Worm (Caenorhabditis elegans) whole organism, young adult: ENCODE data around the gene F47D12.6.

ENCODE experiments used
- B0336.3 ChIP-seq: fragments of 200-800 bp; sonication (Bioruptor generic); IDR thresholded peaks from 2 replicates; pipeline ENCODE4 v1.3.6; 2022; ENCODE audit warnings: missing genetic modification characterization, missing compliant biosample characterization
- F22D6.2 ChIP-seq: sonication (generic microtip); optimal IDR thresholded peaks from 2 replicates; lab custom pipeline; 2016; ENCODE audit warnings: mild to moderate bottlenecking, missing genetic modification characterization, missing compliant biosample characterization
- F23B12.7 ChIP-seq: sonication (generic microtip); optimal IDR thresholded peaks from 2 replicates; lab custom pipeline; 2017; ENCODE audit warnings: missing genetic modification characterization, mild to moderate bottlenecking, missing compliant biosample characterization, antibody characterized with exemption, moderate library complexity; ENCODE audit not compliant: insufficient read depth
- F33H1.4 ChIP-seq: fragments of 200-800 bp; sonication (Bioruptor generic); IDR thresholded peaks from 2 replicates; pipeline ENCODE4 v1.3.6; 2022; ENCODE audit warnings: missing genetic modification reagents, missing genetic modification characterization, missing compliant biosample characterization
- F37B4.10 ChIP-seq: fragments of 200-800 bp; sonication (Bioruptor generic); IDR thresholded peaks from 2 replicates; pipeline ENCODE4 v1.3.6; 2022; ENCODE audit warnings: missing genetic modification characterization, missing compliant biosample characterization
- F55B11.4 ChIP-seq: sonication (generic microtip); optimal IDR thresholded peaks from 2 replicates; lab custom pipeline; 2016; ENCODE audit warnings: missing compliant biosample characterization, missing genetic modification characterization, borderline replicate concordance; ENCODE audit not compliant: insufficient read depth
- K11D2.4 ChIP-seq: fragments of 200-800 bp; sonication (Bioruptor generic); IDR thresholded peaks from 2 replicates; pipeline ENCODE4 v1.3.6; 2022; ENCODE audit warnings: missing genetic modification reagents, missing genetic modification characterization, missing compliant biosample characterization
- K12H6.12 ChIP-seq: fragments of 200-800 bp; sonication (Bioruptor generic); optimal IDR thresholded peaks from 2 replicates; lab custom pipeline; 2018; ENCODE audit warnings: mild to moderate bottlenecking, missing genetic modification characterization, missing compliant biosample characterization
- Y53F4B.3 ChIP-seq: fragments of 200-800 bp; sonication (Bioruptor generic); IDR thresholded peaks from 2 replicates; pipeline ENCODE4 v1.3.6; 2022; ENCODE audit warnings: missing genetic modification reagents, missing genetic modification characterization, missing compliant biosample characterization
- Y95B8A.8 ChIP-seq: fragments of 200-800 bp; sonication (Bioruptor generic); IDR thresholded peaks from 2 replicates; pipeline ENCODE4 v1.3.6; 2022; ENCODE audit warnings: missing genetic modification reagents, missing genetic modification characterization, missing compliant biosample characterization
- ZK185.1 ChIP-seq: sonication (generic microtip); optimal IDR thresholded peaks from 2 replicates; lab custom pipeline; 2016; ENCODE audit warnings: mild to moderate bottlenecking, missing genetic modification characterization, missing compliant biosample characterization; ENCODE audit not compliant: poor library complexity, severe bottlenecking
- atf-7 ChIP-seq: sonication (generic microtip); optimal IDR thresholded peaks from 2 replicates; lab custom pipeline; 2017; ENCODE audit warnings: mild to moderate bottlenecking, missing genetic modification characterization, missing compliant biosample characterization
- attf-3 ChIP-seq: fragments of 200-800 bp; sonication (Bioruptor generic); conservative IDR thresholded peaks from 2 replicates; pipeline ENCODE4 v1.3.6; 2022; ENCODE audit warnings: missing genetic modification reagents, missing genetic modification characterization, missing compliant biosample characterization
- cebp-1 ChIP-seq, 2 experiments: fragments of 200-800 bp in 1 of 2; sonication (Bioruptor generic) in 1 of 2; sonication (generic microtip) in 1 of 2; IDR thresholded peaks in 1 of 2; optimal IDR thresholded peaks in 1 of 2; 2 replicates each; pipeline versions ENCODE4 v1.3.6 to Lab custom; 2017 to 2022; ENCODE audit warnings: missing compliant biosample characterization in 2 of 2, missing genetic modification characterization in 2 of 2, mild to moderate bottlenecking in 1 of 2, missing genetic modification reagents in 1 of 2, moderate library complexity in 1 of 2
- ceh-79 ChIP-seq: sonication (generic microtip); optimal IDR thresholded peaks from 2 replicates; lab custom pipeline; 2017; ENCODE audit warnings: mild to moderate bottlenecking, missing genetic modification characterization, missing compliant biosample characterization
- chd-7 ChIP-seq: sonication (generic microtip); optimal IDR thresholded peaks from 2 replicates; lab custom pipeline; 2016; ENCODE audit warnings: mild to moderate bottlenecking, missing genetic modification characterization, moderate library complexity, missing compliant biosample characterization
- dox-1 ChIP-seq: fragments of 200-800 bp; sonication (Bioruptor generic); IDR thresholded peaks from 2 replicates; pipeline ENCODE4 v1.3.6; 2022; ENCODE audit warnings: missing genetic modification reagents, missing genetic modification characterization, missing compliant biosample characterization
- egrh-3 ChIP-seq: fragments of 200-800 bp; sonication (Bioruptor generic); IDR thresholded peaks from 2 replicates; pipeline ENCODE4 v1.3.6; 2022; ENCODE audit warnings: missing genetic modification reagents, missing genetic modification characterization, missing compliant biosample characterization
- fkh-3 ChIP-seq: sonication (generic microtip); optimal IDR thresholded peaks from 2 replicates; lab custom pipeline; 2016; ENCODE audit warnings: mild to moderate bottlenecking, missing genetic modification characterization, missing compliant biosample characterization
- gei-17 ChIP-seq: fragments of 200-800 bp; sonication (Bioruptor generic); optimal IDR thresholded peaks from 2 replicates; lab custom pipeline; 2018; ENCODE audit warnings: mild to moderate bottlenecking, missing genetic modification characterization, missing compliant biosample characterization
- him-1 ChIP-seq: sonication (generic microtip); optimal IDR thresholded peaks from 2 replicates; lab custom pipeline; 2016; ENCODE audit warnings: missing genotype, missing genetic modification reagents, missing genetic modification characterization, missing compliant biosample characterization
- hmg-20 ChIP-seq: fragments of 200-800 bp; sonication (Bioruptor generic); IDR thresholded peaks from 2 replicates; pipeline ENCODE4 v1.3.6; 2022; ENCODE audit warnings: missing genetic modification reagents, missing genetic modification characterization, missing compliant biosample characterization
- hrde-1 ChIP-seq: sonication (generic microtip); optimal IDR thresholded peaks from 2 replicates; lab custom pipeline; 2016; ENCODE audit warnings: missing genetic modification characterization, mild to moderate bottlenecking, missing compliant biosample characterization, moderate library complexity, missing genotype, missing genetic modification reagents, borderline replicate concordance
- let-607 ChIP-seq, 2 experiments: fragments of 200-800 bp in 1 of 2; sonication (Bioruptor generic) in 1 of 2; sonication (generic microtip) in 1 of 2; optimal IDR thresholded peaks; 2 replicates each; lab custom pipeline; 2016 to 2018; ENCODE audit warnings: mild to moderate bottlenecking in 2 of 2, missing compliant biosample characterization in 2 of 2, missing genetic modification characterization in 2 of 2, moderate library complexity in 2 of 2, missing genotype in 1 of 2
- lin-26 ChIP-seq: fragments of 200-800 bp; sonication (Bioruptor generic); IDR thresholded peaks from 2 replicates; pipeline ENCODE4 v1.3.6; 2022; ENCODE audit warnings: missing genetic modification reagents, missing genetic modification characterization, missing compliant biosample characterization
- lin-35 ChIP-seq, 3 experiments: fragments of 150-350 bp in 2 of 3; sonication (generic microtip) in 1 of 3; optimal IDR thresholded peaks; 2 replicates each; lab custom pipeline; 2014 to 2018; ENCODE audit warnings: missing biosample characterization in 3 of 3, missing genetic modification characterization in 3 of 3, missing genetic modification reagents in 3 of 3
- lin-40 ChIP-seq: sonication (generic microtip); optimal IDR thresholded peaks from 2 replicates; lab custom pipeline; 2016; ENCODE audit warnings: missing genetic modification characterization, mild to moderate bottlenecking, missing compliant biosample characterization, missing genotype, missing genetic modification reagents
- lsl-1 ChIP-seq: fragments of 200-800 bp; sonication (Bioruptor generic); optimal IDR thresholded peaks from 2 replicates; lab custom pipeline; 2018; ENCODE audit warnings: mild to moderate bottlenecking, missing genetic modification characterization, moderate library complexity, missing compliant biosample characterization
- lsy-27 ChIP-seq: sonication (generic microtip); optimal IDR thresholded peaks from 2 replicates; lab custom pipeline; 2017; ENCODE audit warnings: missing genetic modification characterization, mild to moderate bottlenecking, missing compliant biosample characterization, antibody characterized with exemption, missing genotype, borderline replicate concordance; ENCODE audit not compliant: insufficient read depth
- madf-10 ChIP-seq: sonication (generic microtip); optimal IDR thresholded peaks from 2 replicates; lab custom pipeline; 2016; ENCODE audit warnings: mild to moderate bottlenecking, missing genetic modification characterization, missing compliant biosample characterization
- mcd-1 ChIP-seq: fragments of 200-800 bp; sonication (Bioruptor generic); IDR thresholded peaks from 2 replicates; pipeline ENCODE4 v1.3.6; 2022; ENCODE audit warnings: missing genetic modification reagents, missing genetic modification characterization, missing compliant biosample characterization
- mel-28 ChIP-seq: sonication (generic microtip); optimal IDR thresholded peaks from 2 replicates; lab custom pipeline; 2016; ENCODE audit warnings: borderline replicate concordance, mild to moderate bottlenecking, missing genetic modification characterization, missing compliant biosample characterization
- nfyb-1 ChIP-seq: fragments of 200-800 bp; sonication (Bioruptor generic); IDR thresholded peaks from 2 replicates; pipeline ENCODE4 v1.3.6; 2022; ENCODE audit warnings: missing genetic modification reagents, missing genetic modification characterization, missing compliant biosample characterization
- nhr-179 ChIP-seq: sonication (generic microtip); optimal IDR thresholded peaks from 2 replicates; lab custom pipeline; 2016; ENCODE audit warnings: mild to moderate bottlenecking, missing genetic modification characterization, missing compliant biosample characterization
- nhr-80 ChIP-seq: sonication (generic microtip); optimal IDR thresholded peaks from 2 replicates; lab custom pipeline; 2016; ENCODE audit warnings: missing genetic modification characterization, missing compliant biosample characterization
- nhr-90 ChIP-seq: sonication (generic microtip); optimal IDR thresholded peaks from 2 replicates; lab custom pipeline; 2016; ENCODE audit warnings: missing genotype, mild to moderate bottlenecking, missing genetic modification characterization, missing compliant biosample characterization
- pbrm-1 ChIP-seq: fragments of 200-800 bp; sonication (Bioruptor generic); IDR thresholded peaks from 2 replicates; pipeline ENCODE4 v1.3.6; 2022; ENCODE audit warnings: missing genetic modification reagents, missing genetic modification characterization, missing compliant biosample characterization
- pha-4 ChIP-seq: fragments of 150-350 bp; sonication (generic microtip); optimal IDR thresholded peaks from 2 replicates; lab custom pipeline; 2014; ENCODE audit warnings: missing biosample characterization, missing genetic modification reagents, missing genetic modification characterization
- rcor-1 ChIP-seq: fragments of 200-800 bp; sonication (Bioruptor generic); IDR thresholded peaks from 2 replicates; pipeline ENCODE4 v1.3.6; 2022; ENCODE audit warnings: missing genetic modification reagents, missing genetic modification characterization, missing compliant biosample characterization
- rec-8 ChIP-seq, 2 experiments: sonication (generic microtip); optimal IDR thresholded peaks; 2 replicates each; lab custom pipeline; 2016; ENCODE audit warnings: mild to moderate bottlenecking in 2 of 2, missing genetic modification characterization in 2 of 2, missing genetic modification reagents in 2 of 2, missing genotype in 2 of 2, missing biosample characterization in 1 of 2, missing compliant biosample characterization in 1 of 2, moderate library complexity in 1 of 2
- repo-1 ChIP-seq: sonication (generic microtip); optimal IDR thresholded peaks from 2 replicates; lab custom pipeline; 2017; ENCODE audit warnings: mild to moderate bottlenecking, missing genetic modification characterization, missing compliant biosample characterization
- sea-2 ChIP-seq: fragments of 200-800 bp; sonication (Bioruptor generic); IDR thresholded peaks from 2 replicates; pipeline ENCODE4 v1.3.6; 2022; ENCODE audit warnings: missing genetic modification characterization, missing compliant biosample characterization
- snpc-3.4 ChIP-seq: sonication (generic microtip); optimal IDR thresholded peaks from 2 replicates; lab custom pipeline; 2017; ENCODE audit warnings: missing genetic modification characterization, mild to moderate bottlenecking, missing compliant biosample characterization, antibody characterized with exemption, moderate library complexity, missing genotype, missing genetic modification reagents
- zim-3 ChIP-seq: sonication (generic microtip); optimal IDR thresholded peaks from 2 replicates; lab custom pipeline; 2017; ENCODE audit warnings: mild to moderate bottlenecking, missing genetic modification characterization, moderate library complexity, missing compliant biosample characterization
- ztf-18 ChIP-seq: sonication (generic microtip); optimal IDR thresholded peaks from 2 replicates; lab custom pipeline; 2016; ENCODE audit warnings: missing genotype, mild to moderate bottlenecking, missing genetic modification characterization, missing compliant biosample characterization
- ztf-22 ChIP-seq: fragments of 200-800 bp; sonication (Bioruptor generic); optimal IDR thresholded peaks from 2 replicates; lab custom pipeline; 2018; ENCODE audit warnings: mild to moderate bottlenecking, missing genetic modification characterization, moderate library complexity, missing compliant biosample characterization

The F47D12.6 gene

ce11 chrIII:6280070-6280596 lies 7.0 kb downstream of the F47D12.6 start, which contains the start of gene hmg-1.2 (continued):
- TF ChIP-seq gei-17 (GFP tag; lab: Kevin White, UChicago) (peak; percentile 67), ZK185.1 (peak; percentile 76), rec-8 (tag; optimal IDR thresholded peaks at IDR 0.05; lab: Kevin White, UChicago) (no peak), F33H1.4 (GFP tag; lab: Robert Waterston, UW) (no peak; the same call in 1 of the 2 replicates), snpc-3.4 (peak; percentile 23), lsl-1 (GFP tag; lab: Kevin White, UChicago) (no peak), K12H6.12 (tag; lab: Kevin White, UChicago) (peak; percentile 65), nhr-80 (peak; percentile 74), madf-10 (tag; lab: Kevin White, UChicago) (peak; percentile 65), ztf-18 (peak; percentile 18), F23B12.7 (no peak), egrh-3 (GFP tag; lab: Robert Waterston, UW) (0 out of 2 replicates have a peak, but pooled peaks have one; percentile 32), pha-4 (tag; lab: Kevin White, UChicago) (peak; percentile 25), B0336.3 (GFP tag; lab: Robert Waterston, UW) (peak; percentile 85), hrde-1 (tag; lab: Kevin White, UChicago) (no peak), sea-2 (GFP tag; lab: Robert Waterston, UW) (no peak), ztf-22 (peak; percentile 12), zim-3 (no peak), him-1 (tag; lab: Kevin White, UChicago) (no peak), F22D6.2 (tag; lab: Kevin White, UChicago) (no peak), nfyb-1 (GFP tag; lab: Robert Waterston, UW) (peak; percentile 86), repo-1 (peak; percentile 73), let-607 (tag; optimal IDR thresholded peaks at IDR 0.05; lab: Kevin White, UChicago) (peak in 1 of 2 experiments; percentile 29), ceh-79 (peak; percentile 32), Y95B8A.8 (GFP tag; lab: Robert Waterston, UW) (no peak), dox-1 (GFP tag; lab: Robert Waterston, UW) (peak; percentile 73), hmg-20 (no peak), K11D2.4 (GFP tag; lab: Robert Waterston, UW) (0 out of 2 replicates have a peak, but pooled peaks have one; percentile 9), mcd-1 (peak; percentile 57), chd-7 (tag; lab: Kevin White, UChicago) (peak; percentile 74), fkh-3 (tag; lab: Kevin White, UChicago) (no peak), cebp-1 (GFP tag; IDR thresholded peaks at IDR 0.05; lab: Robert Waterston, UW) (peak; percentile 74), cebp-1 (tag; optimal IDR thresholded peaks at IDR 0.05; lab: Kevin White, UChicago) (peak; percentile 94), F37B4.10 (GFP tag; lab: Robert Waterston, UW) (no peak), lin-35 (GFP tag; optimal IDR thresholded peaks at IDR 0.05; lab: Kevin White, UChicago) (peak in 1 of 3 experiments; percentile 42), lsy-27 (peak; percentile 27), lin-40 (tag; lab: Kevin White, UChicago) (peak; percentile 85), lin-26 (peak; percentile 47; the same call in 1 of the 2 replicates), nhr-179 (no peak), F55B11.4 (tag; lab: Kevin White, UChicago) (no peak), pbrm-1 (GFP tag; lab: Robert Waterston, UW) (peak; percentile 71), nhr-90 (tag; lab: Kevin White, UChicago) (peak; percentile 49), mel-28 (no peak), atf-7 (peak; percentile 67), rcor-1 (peak; percentile 47; the same call in 1 of the 2 replicates), attf-3 (GFP tag; lab: Robert Waterston, UW) (no peak), Y53F4B.3 (GFP tag; lab: Robert Waterston, UW) (no peak)
